Fruit fly (Drosophila melanogaster): Measurements from ENCODE around the gene Lcp65Ab2.

DNA sequence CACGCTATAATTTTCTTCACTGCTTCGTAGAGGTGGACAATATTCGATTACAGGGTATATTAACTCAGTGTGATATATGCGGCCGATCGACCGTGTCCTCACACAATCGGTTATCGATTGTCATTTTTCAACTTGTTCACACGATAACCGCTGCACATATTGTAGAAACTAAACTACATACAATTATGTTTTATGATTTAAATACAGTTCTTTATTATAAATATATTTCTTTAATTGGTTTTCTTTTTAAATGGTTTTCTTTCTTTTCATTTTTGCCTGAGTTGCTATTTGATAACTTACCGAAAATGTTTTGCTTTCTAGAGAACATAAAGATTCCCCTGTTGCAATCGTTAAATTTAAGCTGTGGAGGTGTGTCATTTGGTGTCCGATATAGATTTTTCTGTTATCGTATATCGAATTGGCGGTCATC, 27.4 kb downstream of the Lcp65Ab2 start, which contains the start of the genes fmt and CG7376:
- TF ChIP-seq h (GFP tag; optimal IDR thresholded peaks at IDR 0.05) = no peak
- TF ChIP-seq dl (GFP tag; optimal IDR thresholded peaks at IDR 0.05; ENCODE audit: insufficient read depth in 1 of 2, partially characterized antibody in 2 of 2) = no peak
- no peak for TF ChIP-seq psq (GFP tag; optimal IDR thresholded peaks at IDR 0.05)
- no peak for TF ChIP-seq Vsx2 (GFP tag; optimal IDR thresholded peaks at IDR 0.05; ENCODE audit: partially characterized antibody)
- no peak for TF ChIP-seq Dfd (GFP tag; optimal IDR thresholded peaks at IDR 0.05)
